Worm (Caenorhabditis elegans): Measurements from ENCODE around the gene C18H7.12.
A peak's percentile ranks its signal among the peaks of the same experiment; 100 is the strongest.

C18H7.12 gene

DNA sequence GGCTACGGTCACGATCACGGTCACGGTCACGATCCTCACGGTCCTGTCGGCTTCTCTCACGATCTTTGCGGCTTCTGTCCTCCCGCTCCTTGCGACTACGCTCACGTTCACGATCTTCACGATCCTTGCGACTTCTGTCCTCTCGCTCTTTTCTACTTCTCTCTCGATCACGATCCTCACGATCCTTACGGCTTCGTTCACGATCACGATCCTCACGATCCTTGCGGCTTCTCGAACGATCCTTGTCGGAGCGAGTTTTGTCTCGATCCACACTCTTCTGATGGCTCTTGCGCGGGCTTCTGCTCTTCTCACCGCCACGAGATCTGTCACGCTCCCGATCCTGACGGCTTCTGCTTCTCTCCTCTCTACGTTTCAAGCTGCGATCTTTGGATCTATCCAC is 7.1 kb downstream of the C18H7.12 start:
- TF ChIP-seq set-16 (GFP tag; IDR thresholded peaks at IDR 0.05) = peak; percentile 71
- no peak for TF ChIP-seq lim-7 (GFP tag; IDR thresholded peaks at IDR 0.05)

DNA sequence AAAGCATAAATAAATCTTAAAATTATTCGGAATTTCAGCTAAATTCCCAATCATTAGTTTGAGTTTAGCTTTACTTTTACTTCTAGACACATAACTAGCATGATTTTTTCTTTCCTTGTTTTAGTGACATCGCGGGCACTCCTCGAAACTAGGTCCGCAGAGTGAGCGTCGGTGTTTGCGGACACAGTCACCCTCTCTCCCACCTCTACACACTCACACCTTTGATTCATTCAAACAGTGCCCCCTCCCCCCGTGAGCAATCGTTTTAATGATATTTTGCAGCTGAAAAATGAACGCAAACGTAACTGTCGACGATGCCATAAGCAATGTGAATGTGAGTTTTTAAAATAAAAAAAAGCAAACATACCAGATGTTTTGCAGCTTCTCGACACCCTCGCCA is 15.1 kb downstream of the C18H7.12 start, which contains the start of gene gex-2:
Gene gex-2, plus strand, starts transcription at position 283 of the 400 bp plus-strand sequence.
- TF ChIP-seq snpc-1.2 (GFP tag; IDR thresholded peaks at IDR 0.05) (no peak), hlh-11 (tag; optimal IDR thresholded peaks at IDR 0.05) (peak; percentile 10), mes-2 (tag; optimal IDR thresholded peaks at IDR 0.05; ENCODE audit: poor library complexity, severe bottlenecking) (peak; percentile 60), hlh-30 (tag; optimal IDR thresholded peaks at IDR 0.05; ENCODE audit: insufficient read depth) (no peak), saeg-2 (GFP tag; IDR thresholded peaks at IDR 0.05) (no peak), mdt-29 (GFP tag; IDR thresholded peaks at IDR 0.05) (no peak), pqm-1 (tag; optimal IDR thresholded peaks at IDR 0.05) (no peak), nhr-77 (tag; optimal IDR thresholded peaks at IDR 0.05) (no peak), dmd-8 (GFP tag; IDR thresholded peaks at IDR 0.05) (no peak), nhr-11 (tag; optimal IDR thresholded peaks at IDR 0.05) (no peak), hmg-1.1 (GFP tag; IDR thresholded peaks at IDR 0.05) (0 out of 2 replicates have a peak, but pooled peaks have one; percentile 15), daf-19 (GFP tag; conservative IDR thresholded peaks at IDR 0.05) (no peak), mxl-3 (GFP tag; optimal IDR thresholded peaks at IDR 0.05) (no peak)

DNA sequence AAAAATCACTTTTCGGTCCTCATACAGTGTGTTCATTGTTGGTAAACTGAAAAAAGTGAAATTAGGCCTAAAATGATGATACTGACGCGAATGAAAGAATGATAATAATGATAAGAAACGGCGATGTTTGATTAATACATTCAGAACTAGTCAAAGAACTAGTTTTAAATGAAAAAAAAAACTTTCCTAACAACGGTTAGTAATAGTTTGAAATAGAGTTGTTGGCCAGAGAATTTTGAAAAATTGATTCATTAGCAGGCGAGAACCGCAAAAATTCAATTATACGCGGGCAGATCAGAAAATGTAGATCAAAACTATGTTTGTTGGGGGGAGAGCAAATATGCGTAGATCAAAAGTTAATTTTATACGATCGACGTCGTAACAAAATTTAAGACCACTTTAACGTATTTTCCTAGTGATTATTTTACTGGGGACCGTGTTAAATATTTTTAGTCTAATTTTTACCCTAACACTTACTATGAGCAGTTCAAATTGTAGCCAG is 16.8 kb downstream of the C18H7.12 start, which contains the start of gene F56A11.5:
Gene F56A11.5, minus strand, starts transcription at position 51 of the 502 bp plus-strand sequence.
- TF ChIP-seq lir-3 (tag; optimal IDR thresholded peaks at IDR 0.05) = no peak
- TF ChIP-seq saeg-2 (GFP tag; IDR thresholded peaks at IDR 0.05) = no peak
- no peak for TF ChIP-seq ceh-28 (tag; optimal IDR thresholded peaks at IDR 0.05)
- TF ChIP-seq lim-7 (GFP tag; IDR thresholded peaks at IDR 0.05) = no peak
- TF ChIP-seq pqm-1 (tag; optimal IDR thresholded peaks at IDR 0.05) = peak; percentile 21

DNA sequence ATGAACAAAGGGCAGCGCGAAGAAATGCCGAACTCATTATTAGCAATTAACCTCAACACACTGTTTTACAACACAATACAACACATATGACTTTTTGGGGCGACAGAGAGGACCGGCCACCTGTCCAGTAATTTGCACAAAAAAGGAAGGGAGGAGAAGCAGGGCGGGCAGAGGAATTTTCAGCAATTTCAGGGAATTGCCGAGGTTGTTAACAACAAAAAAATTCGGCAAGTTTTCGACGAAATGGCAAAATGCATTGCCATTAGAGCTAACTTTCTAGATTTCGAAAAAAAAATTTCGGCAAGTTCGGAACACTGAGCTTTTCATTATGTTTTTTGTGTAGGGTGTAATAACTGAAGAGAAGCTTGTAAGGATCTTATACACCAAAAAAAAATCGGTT is 23.6 kb downstream of the C18H7.12 start:
- TF ChIP-seq F44E2.7 (GFP tag; IDR thresholded peaks at IDR 0.05) = no peak
- TF ChIP-seq unc-62 (GFP tag; optimal IDR thresholded peaks at IDR 0.05 in 1 of 2) = peak in 1 of 2 experiments; percentile 96
- TF ChIP-seq unc-62 (tag; optimal IDR thresholded peaks at IDR 0.05) = no peak

DNA sequence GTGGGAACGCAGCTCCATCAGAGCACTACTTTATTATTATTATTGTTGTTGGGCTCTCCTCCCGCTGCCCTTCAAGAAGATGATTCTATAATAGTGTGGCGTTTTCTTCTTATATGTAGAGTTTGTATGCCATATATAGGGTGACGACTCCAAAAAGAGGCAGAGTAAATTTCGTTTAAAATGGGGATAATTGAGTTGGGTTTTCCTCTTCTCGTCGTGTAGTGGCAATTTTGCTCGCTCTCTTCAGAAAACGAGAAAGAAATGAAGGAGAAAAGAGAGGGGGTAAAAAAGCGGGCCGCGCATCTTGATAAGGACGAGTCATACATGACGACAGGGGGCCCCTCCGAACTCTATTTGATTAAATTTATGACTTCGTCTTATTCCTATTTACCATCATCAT is 24.2 kb downstream of the C18H7.12 start:
- TF ChIP-seq arid-1 (GFP tag; conservative IDR thresholded peaks at IDR 0.05) (no peak), D1046.2 (GFP tag; IDR thresholded peaks at IDR 0.05) (no peak), nhr-41 (GFP tag; IDR thresholded peaks at IDR 0.05) (no peak), ztf-11 (tag; optimal IDR thresholded peaks at IDR 0.05) (no peak), daf-16 (GFP tag; optimal IDR thresholded peaks at IDR 0.05) (no peak), daf-16 (tag; optimal IDR thresholded peaks at IDR 0.05) (no peak), mes-2 (tag; optimal IDR thresholded peaks at IDR 0.05; ENCODE audit: poor library complexity, severe bottlenecking) (no peak), ces-1 (GFP tag; optimal IDR thresholded peaks at IDR 0.05) (peak; percentile 72), unc-62 (GFP tag; optimal IDR thresholded peaks at IDR 0.05 in 1 of 2) (no peak), unc-62 (tag; optimal IDR thresholded peaks at IDR 0.05) (no peak), zfp-3 (GFP tag; conservative IDR thresholded peaks at IDR 0.05) (no peak), Y105C5A.15 (GFP tag; IDR thresholded peaks at IDR 0.05) (no peak), ama-1 (optimal IDR thresholded peaks at IDR 0.05) (no peak), ctbp-1 (GFP tag; IDR thresholded peaks at IDR 0.05) (0 out of 2 replicates have a peak, but pooled peaks have one; percentile 23)

DNA sequence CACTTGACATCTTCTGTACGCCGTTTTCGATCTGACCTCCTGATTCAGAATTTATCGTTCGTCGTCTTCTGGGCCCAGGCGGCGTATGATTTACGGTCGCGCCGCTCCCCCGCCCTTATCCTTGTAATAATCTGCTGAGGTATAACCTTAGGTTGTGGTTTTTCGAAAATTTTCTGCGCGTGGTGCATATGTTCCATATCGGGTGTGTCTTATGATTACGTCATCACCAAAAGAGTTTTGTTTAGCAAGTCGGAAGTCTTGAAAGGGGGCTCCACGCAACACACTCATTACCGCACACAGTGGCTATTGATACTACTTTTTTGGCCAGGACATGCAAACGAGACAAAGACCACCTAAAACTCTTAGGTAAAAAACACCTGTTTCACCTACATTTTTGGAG is 26.8 kb downstream of the C18H7.12 start:
- TF ChIP-seq Y5F2A.4 (GFP tag; optimal IDR thresholded peaks at IDR 0.05) (no peak), unc-62 (GFP tag; optimal IDR thresholded peaks at IDR 0.05 in 1 of 2) (peak in 1 of 2 experiments; percentile 83), unc-62 (tag; optimal IDR thresholded peaks at IDR 0.05) (no peak)
